Fruit fly (Drosophila melanogaster) whole organism, embryonic: ENCODE data around the gene Cbp20.

Source experiments
- Bgb ChIP-seq: fragments of 200-800 bp; sonication (Bioruptor generic); IDR thresholded peaks from 2 replicates; pipeline ENCODE4 v1.3.6; 2022; ENCODE audit warnings: missing biosample characterization, missing genetic modification characterization; ENCODE audit not compliant: partially characterized antibody
- Blimp-1 ChIP-seq: fragments of 200-800 bp; sonication (Bioruptor generic); optimal IDR thresholded peaks from 3 replicates; lab custom pipeline; 2018; ENCODE audit warnings: missing biosample characterization, missing genetic modification characterization, mild to moderate bottlenecking, moderate library complexity, missing genetic modification reagents
- CG10431 ChIP-seq: fragments of 200-800 bp; sonication (Bioruptor generic); optimal IDR thresholded peaks from 3 replicates; lab custom pipeline; 2018; ENCODE audit warnings: missing biosample characterization, mild to moderate bottlenecking, missing genetic modification characterization
- CG11504 ChIP-seq: fragments of 200-800 bp; sonication (Bioruptor generic); optimal IDR thresholded peaks from 3 replicates; lab custom pipeline; 2019; ENCODE audit warnings: missing biosample characterization, mild to moderate bottlenecking, missing genetic modification characterization, moderate library complexity
- CG13123 ChIP-seq: fragments of 200-800 bp; sonication (Bioruptor generic); optimal IDR thresholded peaks from 2 replicates; lab custom pipeline; 2016; ENCODE audit warnings: missing biosample characterization, missing genetic modification characterization
- CG1603 ChIP-seq: fragments of 200-800 bp; sonication (Bioruptor generic); optimal IDR thresholded peaks from 2 replicates; lab custom pipeline; 2019; ENCODE audit warnings: missing biosample characterization, mild to moderate bottlenecking, missing genetic modification characterization, moderate library complexity
- CG1647 ChIP-seq: fragments of 200-800 bp; sonication (Bioruptor generic); optimal IDR thresholded peaks from 3 replicates; lab custom pipeline; 2016; ENCODE audit warnings: missing biosample characterization, missing genetic modification characterization
- CG17568 ChIP-seq: fragments of 200-800 bp; sonication (Bioruptor generic); optimal IDR thresholded peaks from 2 replicates; lab custom pipeline; 2018; ENCODE audit warnings: missing biosample characterization, mild to moderate bottlenecking, missing genetic modification characterization, moderate library complexity
- CG18476 ChIP-seq: fragments of 200-800 bp; sonication (Bioruptor generic); optimal IDR thresholded peaks from 2 replicates; lab custom pipeline; 2016; ENCODE audit warnings: missing biosample characterization, mild to moderate bottlenecking, missing genetic modification characterization
- CG31441 ChIP-seq: fragments of 200-800 bp; sonication (Bioruptor generic); IDR thresholded peaks from 2 replicates; pipeline ENCODE4 v1.3.6; 2022; ENCODE audit warnings: missing biosample characterization, missing genetic modification characterization
- CG3847 ChIP-seq: fragments of 200-800 bp; sonication (Bioruptor generic); IDR thresholded peaks from 2 replicates; pipeline ENCODE4 v1.3.6; 2022; ENCODE audit warnings: missing biosample characterization, missing genetic modification characterization
- CG4360 ChIP-seq: fragments of 200-800 bp; sonication (Bioruptor generic); IDR thresholded peaks from 2 replicates; pipeline ENCODE4 v1.3.6; 2022; ENCODE audit warnings: missing biosample characterization, missing genetic modification characterization
- CG4854 ChIP-seq: fragments of 200-800 bp; sonication (Bioruptor generic); optimal IDR thresholded peaks from 2 replicates; lab custom pipeline; 2016; ENCODE audit warnings: missing biosample characterization, missing genetic modification characterization, inconsistent platforms
- CG6854 ChIP-seq: fragments of 200-800 bp; sonication (Bioruptor generic); optimal IDR thresholded peaks from 3 replicates; lab custom pipeline; 2017; ENCODE audit warnings: missing biosample characterization, mild to moderate bottlenecking, missing genetic modification characterization
- CG7556 ChIP-seq: fragments of 200-800 bp; sonication (Bioruptor generic); optimal IDR thresholded peaks from 2 replicates; lab custom pipeline; 2017; ENCODE audit warnings: missing biosample characterization, mild to moderate bottlenecking, missing genetic modification characterization
- CG7839 ChIP-seq: fragments of 200-800 bp; sonication (Bioruptor generic); optimal IDR thresholded peaks from 3 replicates; lab custom pipeline; 2018; ENCODE audit warnings: missing biosample characterization, mild to moderate bottlenecking, missing genetic modification characterization, moderate library complexity
- CG9727 ChIP-seq: fragments of 200-800 bp; sonication (Bioruptor generic); optimal IDR thresholded peaks from 3 replicates; lab custom pipeline; 2017; ENCODE audit warnings: missing biosample characterization, mild to moderate bottlenecking, missing genetic modification characterization
- Drgx ChIP-seq: fragments of 200-800 bp; sonication (Bioruptor generic); IDR thresholded peaks from 2 replicates; pipeline ENCODE4 v1.3.6; 2022; ENCODE audit warnings: missing biosample characterization, missing genetic modification characterization
- E2f2 ChIP-seq: fragments of 200-800 bp; sonication (Bioruptor generic); IDR thresholded peaks from 2 replicates; pipeline ENCODE4 v1.3.6; 2022; ENCODE audit warnings: missing biosample characterization, missing genetic modification characterization
- MTF-1 ChIP-seq: fragments of 200-800 bp; sonication (Bioruptor generic); optimal IDR thresholded peaks from 2 replicates; lab custom pipeline; 2018; ENCODE audit warnings: missing biosample characterization, mild to moderate bottlenecking, missing genetic modification characterization, borderline replicate concordance
- Rfx ChIP-seq: fragments of 200-800 bp; sonication (Bioruptor generic); IDR thresholded peaks from 2 replicates; pipeline ENCODE4 v1.3.6; 2022; ENCODE audit warnings: missing biosample characterization, missing genetic modification characterization
- Scr ChIP-seq: fragments of 200-800 bp; sonication (Bioruptor generic); IDR thresholded peaks from 2 replicates; pipeline ENCODE4 v1.3.6; 2022; ENCODE audit warnings: missing biosample characterization, missing genetic modification characterization; ENCODE audit not compliant: partially characterized antibody
- Side ChIP-seq: fragments of 200-800 bp; sonication (Bioruptor generic); optimal IDR thresholded peaks from 2 replicates; lab custom pipeline; 2016; ENCODE audit warnings: missing biosample characterization, missing genetic modification characterization
- Usf ChIP-seq: fragments of 200-800 bp; sonication (Bioruptor generic); optimal IDR thresholded peaks from 2 replicates; lab custom pipeline; 2017; ENCODE audit warnings: missing genotype, missing biosample characterization, missing genetic modification characterization
- ab ChIP-seq: fragments of 200-800 bp; sonication (Bioruptor generic); optimal IDR thresholded peaks from 2 replicates; lab custom pipeline; 2016; ENCODE audit warnings: missing biosample characterization, missing genetic modification characterization
- btn ChIP-seq: fragments of 200-800 bp; sonication (Bioruptor generic); optimal IDR thresholded peaks from 2 replicates; lab custom pipeline; 2016; ENCODE audit warnings: missing biosample characterization, missing genetic modification characterization
- cad ChIP-seq: fragments of >200 bp; optimal IDR thresholded peaks from 2 replicates; lab custom pipeline; 2017; ENCODE audit warnings: missing biosample characterization, missing genetic modification characterization
- corto ChIP-seq: fragments of 200-800 bp; sonication (Bioruptor generic); optimal IDR thresholded peaks from 2 replicates; lab custom pipeline; 2016; ENCODE audit warnings: missing biosample characterization, mild to moderate bottlenecking, missing genetic modification characterization, moderate library complexity
- ewg ChIP-seq: fragments of 200-800 bp; sonication (Bioruptor generic); optimal IDR thresholded peaks from 3 replicates; lab custom pipeline; 2017; ENCODE audit warnings: mild to moderate bottlenecking, missing biosample characterization, missing genetic modification reagents, missing genetic modification characterization
- fu2 ChIP-seq: fragments of 200-800 bp; sonication (Bioruptor generic); optimal IDR thresholded peaks from 2 replicates; lab custom pipeline; 2016; ENCODE audit warnings: missing biosample characterization, missing genetic modification characterization
- grau ChIP-seq: fragments of 200-800 bp; optimal IDR thresholded peaks from 3 replicates; lab custom pipeline; 2019; ENCODE audit warnings: missing biosample characterization, mild to moderate bottlenecking, missing genetic modification characterization, moderate library complexity
- h ChIP-seq: fragments of >200 bp; optimal IDR thresholded peaks from 2 replicates; lab custom pipeline; 2017
- inv ChIP-seq: fragments of 200-800 bp; sonication (Bioruptor generic); IDR thresholded peaks from 2 replicates; pipeline ENCODE4 v1.3.6; 2022; ENCODE audit warnings: missing biosample characterization, missing genetic modification characterization; ENCODE audit not compliant: partially characterized antibody
- jumu ChIP-seq: fragments of 200-800 bp; sonication (Bioruptor generic); optimal IDR thresholded peaks from 3 replicates; lab custom pipeline; 2016; ENCODE audit warnings: missing biosample characterization, missing genetic modification characterization
- lilli ChIP-seq: fragments of 200-800 bp; sonication (Bioruptor generic); optimal IDR thresholded peaks from 3 replicates; lab custom pipeline; 2016; ENCODE audit warnings: missing biosample characterization, missing genetic modification characterization
- luna ChIP-seq: fragments of 200-800 bp; sonication (Bioruptor generic); optimal IDR thresholded peaks from 2 replicates; lab custom pipeline; 2016; ENCODE audit warnings: missing biosample characterization, missing genetic modification characterization
- nerfin-1 ChIP-seq: fragments of 200-800 bp; sonication (Bioruptor generic); optimal IDR thresholded peaks from 3 replicates; lab custom pipeline; 2019; ENCODE audit warnings: missing biosample characterization, mild to moderate bottlenecking, missing genetic modification characterization, moderate library complexity
- nerfin-2 ChIP-seq: fragments of 200-800 bp; sonication (Bioruptor generic); IDR thresholded peaks from 2 replicates; pipeline ENCODE4 v1.3.6; 2022; ENCODE audit warnings: missing biosample characterization, missing genetic modification characterization; ENCODE audit not compliant: partially characterized antibody
- p53 ChIP-seq: fragments of 200-800 bp; sonication (Bioruptor generic); optimal IDR thresholded peaks from 2 replicates; lab custom pipeline; 2016; ENCODE audit warnings: missing biosample characterization, missing genetic modification characterization
- pnt ChIP-seq: fragments of 200-800 bp; sonication (Bioruptor generic); optimal IDR thresholded peaks from 3 replicates; lab custom pipeline; 2016; ENCODE audit warnings: missing biosample characterization, missing genetic modification characterization
- prd ChIP-seq, 3 experiments: fragments of >200 bp in 2 of 3; fragments of 200-800 bp in 1 of 3; sonication (Bioruptor generic) in 1 of 3; optimal IDR thresholded peaks in 2 of 3; IDR thresholded peaks in 1 of 3; 2 replicates in 2 of 3; 3 replicates in 1 of 3; pipeline versions ENCODE4 v1.3.6 to Lab custom; 2017 to 2022; ENCODE audit warnings: missing biosample characterization in 1 of 3, missing genetic modification characterization in 1 of 3
- ranshi ChIP-seq: fragments of 200-800 bp; sonication (Bioruptor generic); IDR thresholded peaks from 2 replicates; pipeline ENCODE4 v1.3.6; 2022; ENCODE audit warnings: missing biosample characterization, missing genetic modification characterization
- sens-2 ChIP-seq: fragments of 200-800 bp; sonication (Bioruptor generic); IDR thresholded peaks from 2 replicates; pipeline ENCODE4 v1.3.6; 2022; ENCODE audit warnings: missing biosample characterization, missing genetic modification characterization
- sisA ChIP-seq: fragments of 200-800 bp; sonication (Bioruptor generic); IDR thresholded peaks from 2 replicates; pipeline ENCODE4 v1.3.6; 2022; ENCODE audit warnings: missing biosample characterization, missing genetic modification characterization
- sr ChIP-seq: fragments of 200-800 bp; sonication (Bioruptor generic); IDR thresholded peaks from 3 replicates; pipeline ENCODE4 v1.3.6; 2022; ENCODE audit warnings: missing biosample characterization, missing genetic modification characterization
- ssp ChIP-seq: fragments of 200-800 bp; sonication (Bioruptor generic); IDR thresholded peaks from 2 replicates; pipeline ENCODE4 v1.3.6; 2022; ENCODE audit warnings: missing biosample characterization, missing genetic modification characterization
- tap ChIP-seq: fragments of 200-800 bp; optimal IDR thresholded peaks from 3 replicates; lab custom pipeline; 2019; ENCODE audit warnings: missing biosample characterization, mild to moderate bottlenecking, missing genetic modification characterization, moderate library complexity
- tgo ChIP-seq: fragments of 200-800 bp; sonication (Bioruptor generic); IDR thresholded peaks from 3 replicates; pipeline ENCODE4 v1.3.6; 2022; ENCODE audit warnings: missing biosample characterization, missing genetic modification characterization
- unpg ChIP-seq: fragments of 200-800 bp; sonication (Bioruptor generic); optimal IDR thresholded peaks from 3 replicates; lab custom pipeline; 2018; ENCODE audit warnings: missing biosample characterization, mild to moderate bottlenecking, missing genetic modification characterization, moderate library complexity

The Cbp20 gene

dm6 chr3R:18164052-18164722 lies at the start of gene Cbp20, which contains the start of gene CG7218:
Gene Cbp20 (plus strand): TSS chr3R:18164661.
Gene CG7218 (minus strand): TSS chr3R:18164397.
- TF ChIP-seq ssp (GFP tag; lab: Robert Waterston, UW) (peak; percentile 34; the same call in 1 of the 2 replicates), h (lab: Kevin White, UChicago) (no peak), fu2 (GFP tag; lab: Kevin White, UChicago) (peak; percentile 32), CG9727 (peak; percentile 59), nerfin-1 (tag; lab: Kevin White, UChicago) (peak; percentile 50), sens-2 (GFP tag; lab: Robert Waterston, UW) (peak; percentile 48; the same call in 1 of the 2 replicates), CG1603 (tag; lab: Kevin White, UChicago) (peak; percentile 43), inv (peak; percentile 80), Bgb (GFP tag; lab: Robert Waterston, UW) (peak; percentile 79), btn (GFP tag; lab: Kevin White, UChicago) (no peak), lilli (GFP tag; lab: Kevin White, UChicago) (peak; percentile 87), unpg (GFP tag; lab: Kevin White, UChicago) (peak; percentile 61), MTF-1 (GFP tag; lab: Kevin White, UChicago) (peak; percentile 14), CG4854 (peak; percentile 26), CG31441 (GFP tag; lab: Robert Waterston, UW) (peak; percentile 65), ab (no peak), pnt (GFP tag; lab: Kevin White, UChicago) (peak; percentile 21), Side (GFP tag; lab: Kevin White, UChicago) (no peak), sr (GFP tag; lab: Robert Waterston, UW) (no peak), grau (tag; lab: Kevin White, UChicago) (peak; percentile 71), CG3847 (GFP tag; lab: Robert Waterston, UW) (peak; percentile 82), jumu (GFP tag; lab: Kevin White, UChicago) (peak; percentile 36), CG10431 (GFP tag; lab: Kevin White, UChicago) (no peak), E2f2 (GFP tag; lab: Robert Waterston, UW) (peak; percentile 44; the same call in 1 of the 2 replicates), p53 (GFP tag; lab: Kevin White, UChicago) (no peak), sisA (GFP tag; lab: Robert Waterston, UW) (peak; percentile 68), CG11504 (tag; lab: Kevin White, UChicago) (peak; percentile 70), tap (tag; lab: Kevin White, UChicago) (peak; percentile 49), Rfx (GFP tag; lab: Robert Waterston, UW) (peak; percentile 93), CG18476 (GFP tag; lab: Kevin White, UChicago) (peak; percentile 61), CG7839 (peak; percentile 65), CG1647 (GFP tag; lab: Kevin White, UChicago) (peak; percentile 34), cad (GFP tag; lab: Kevin White, UChicago) (no peak), luna (GFP tag; lab: Kevin White, UChicago) (peak; percentile 14), Usf (GFP tag; lab: Kevin White, UChicago) (peak; percentile 18), prd (optimal IDR thresholded peaks at IDR 0.05; lab: Kevin White, UChicago) (no peak), prd (GFP tag; IDR thresholded peaks at IDR 0.05; lab: Robert Waterston, UW) (peak; percentile 75), CG13123 (GFP tag; lab: Kevin White, UChicago) (peak; percentile 65), CG17568 (GFP tag; lab: Kevin White, UChicago) (peak; percentile 31), ewg (GFP tag; lab: Kevin White, UChicago) (no peak), CG7556 (GFP tag; lab: Kevin White, UChicago) (peak; percentile 56), Scr (GFP tag; lab: Robert Waterston, UW) (peak; percentile 91), CG6854 (GFP tag; lab: Kevin White, UChicago) (no peak), Blimp-1 (peak; percentile 54), tgo (GFP tag; lab: Robert Waterston, UW) (peak; percentile 62), Drgx (GFP tag; lab: Robert Waterston, UW) (peak; percentile 55), nerfin-2 (GFP tag; lab: Robert Waterston, UW) (peak; percentile 55), CG4360 (GFP tag; lab: Robert Waterston, UW) (peak; percentile 42; the same call in 1 of the 2 replicates), ranshi (GFP tag; lab: Robert Waterston, UW) (peak; percentile 78), corto (no peak)
